Worm (Caenorhabditis elegans): ENCODE data around the gene epg-7.
A peak's percentile ranks its signal among the peaks of the same experiment; 100 is the strongest.

epg-7 gene

DNA sequence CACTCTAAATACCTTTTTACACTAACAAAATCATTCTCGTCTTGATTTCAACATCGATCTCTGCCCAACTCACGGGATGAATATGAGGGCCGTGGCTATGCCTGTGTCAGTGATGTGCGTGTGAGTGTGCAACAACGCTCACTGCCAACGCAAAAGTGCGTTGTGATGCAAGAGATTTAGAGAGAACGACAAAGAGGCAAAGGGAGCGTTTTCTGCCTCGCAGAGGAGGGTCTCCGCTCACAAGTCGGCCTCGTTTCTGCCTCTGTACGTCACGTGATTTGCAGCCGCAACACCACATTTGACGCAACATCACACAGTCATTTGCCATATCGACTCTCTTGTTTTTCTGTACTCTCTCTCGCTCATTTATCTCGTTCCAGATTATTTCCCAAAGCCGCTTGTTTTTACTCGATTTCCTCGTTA is at the start of gene epg-7:
Gene epg-7 (plus strand): TSS at position 413 of the 423 bp plus-strand sequence.
- TF ChIP-seq fkh-10 (GFP tag; optimal IDR thresholded peaks at IDR 0.05) (peak; percentile 88), nhr-20 (tag; optimal IDR thresholded peaks at IDR 0.05) (peak; percentile 98), dsc-1 (tag; optimal IDR thresholded peaks at IDR 0.05) (peak; percentile 99), ces-1 (GFP tag; optimal IDR thresholded peaks at IDR 0.05) (no peak), elt-2 (tag; optimal IDR thresholded peaks at IDR 0.05) (peak; percentile 89), irx-1 (tag; optimal IDR thresholded peaks at IDR 0.05) (peak; percentile 95), snpc-4 (tag; optimal IDR thresholded peaks at IDR 0.05) (peak; percentile 65), jun-1 (tag; optimal IDR thresholded peaks at IDR 0.05) (peak; percentile 95), nhr-11 (tag; optimal IDR thresholded peaks at IDR 0.05) (peak; percentile 71), lin-13 (GFP tag; optimal IDR thresholded peaks at IDR 0.05) (peak; percentile 94), nhr-237 (tag; optimal IDR thresholded peaks at IDR 0.05) (peak; percentile 75), ceh-63 (GFP tag; optimal IDR thresholded peaks at IDR 0.05) (no peak), lsy-2 (tag; optimal IDR thresholded peaks at IDR 0.05) (peak; percentile 89 to 93), nhr-19 (GFP tag; conservative IDR thresholded peaks at IDR 0.05) (peak; percentile 95), dpl-1 (GFP tag; optimal IDR thresholded peaks at IDR 0.05) (peak; percentile 65 to 76 (median 71)), sup-37 (GFP tag; optimal IDR thresholded peaks at IDR 0.05) (peak; percentile 88), mep-1 (tag; optimal IDR thresholded peaks at IDR 0.05) (peak; percentile 95), unc-98 (GFP tag; IDR thresholded peaks at IDR 0.05) (peak; percentile 31; the same call in 1 of the 2 replicates), hpl-2 (GFP tag; optimal IDR thresholded peaks at IDR 0.05) (peak; percentile 51), ztf-4 (tag; optimal IDR thresholded peaks at IDR 0.05) (peak; percentile 96), ceh-88 (GFP tag; IDR thresholded peaks at IDR 0.05) (peak; percentile 87), egl-13 (tag; optimal IDR thresholded peaks at IDR 0.05) (peak; percentile 95), lin-14 (GFP tag; optimal IDR thresholded peaks at IDR 0.05) (peak; percentile 99), rnt-1 (tag; optimal IDR thresholded peaks at IDR 0.05) (peak; percentile 94), ets-5 (GFP tag; IDR thresholded peaks at IDR 0.05) (no peak), lin-15B (tag; optimal IDR thresholded peaks at IDR 0.05) (peak; percentile 64), unc-130 (tag; optimal IDR thresholded peaks at IDR 0.05) (peak; percentile 88), ceh-90 (tag; optimal IDR thresholded peaks at IDR 0.05) (no peak), nhr-76 (tag; optimal IDR thresholded peaks at IDR 0.05) (no peak), zip-4 (GFP tag; optimal IDR thresholded peaks at IDR 0.05) (peak; percentile 84), ceh-8 (GFP tag; optimal IDR thresholded peaks at IDR 0.05) (peak; percentile 95), nhr-77 (tag; optimal IDR thresholded peaks at IDR 0.05) (peak; percentile 94), ztf-11 (tag; optimal IDR thresholded peaks at IDR 0.05) (peak in 1 of 2 experiments; percentile 89), unc-62 (GFP tag; optimal IDR thresholded peaks at IDR 0.05) (no peak), fos-1 (tag; optimal IDR thresholded peaks at IDR 0.05) (peak; percentile 86), tbx-2 (tag; optimal IDR thresholded peaks at IDR 0.05) (peak; percentile 98), nhr-90 (tag; optimal IDR thresholded peaks at IDR 0.05; ENCODE audit: poor library complexity) (peak; percentile 95), C04F5.9 (tag; optimal IDR thresholded peaks at IDR 0.05) (peak; percentile 72), ama-1 (optimal IDR thresholded peaks at IDR 0.05) (peak; percentile 80), vab-15 (tag; optimal IDR thresholded peaks at IDR 0.05) (no peak), hlh-4 (tag; optimal IDR thresholded peaks at IDR 0.05) (no peak), xbp-1 (tag; optimal IDR thresholded peaks at IDR 0.05) (peak; percentile 98), swsn-7 (tag; optimal IDR thresholded peaks at IDR 0.05) (peak; percentile 98), unc-86 (tag; optimal IDR thresholded peaks at IDR 0.05) (peak; percentile 94), pqm-1 (tag; optimal IDR thresholded peaks at IDR 0.05) (no peak), pag-3 (tag; optimal IDR thresholded peaks at IDR 0.05; ENCODE audit: borderline replicate concordance, insufficient read depth) (no peak), snu-23 (GFP tag; optimal IDR thresholded peaks at IDR 0.05) (peak; percentile 99), mab-9 (GFP tag; IDR thresholded peaks at IDR 0.05) (peak; percentile 88), nhr-47 (tag; optimal IDR thresholded peaks at IDR 0.05) (peak; percentile 97), efl-1 (optimal IDR thresholded peaks at IDR 0.05) (peak; percentile 81 to 85), efl-1 (GFP tag; optimal IDR thresholded peaks at IDR 0.05 in 1 of 2) (peak; percentile 67 to 97), pax-3 (tag; optimal IDR thresholded peaks at IDR 0.05) (peak; percentile 83), skn-1 (tag; optimal IDR thresholded peaks at IDR 0.05) (peak; percentile 50)
